Worm (Caenorhabditis elegans) whole organism, L4 larva: ENCODE data around the gene K08H10.10.
A peak's percentile ranks its signal among the peaks of the same experiment; 100 is the strongest.

Source experiments
- F26F4.8 ChIP-seq: fragments of 200-800 bp; sonication (Bioruptor generic); conservative IDR thresholded peaks from 2 replicates; pipeline ENCODE4 v1.3.6; 2022; ENCODE audit warnings: missing genetic modification characterization, missing compliant biosample characterization
- Y48G9A.11 ChIP-seq: fragments of 200-800 bp; sonication (Bioruptor generic); IDR thresholded peaks from 2 replicates; pipeline ENCODE4 v1.3.6; 2022; ENCODE audit warnings: missing genetic modification reagents, missing genetic modification characterization, missing compliant biosample characterization
- aha-1 ChIP-seq: fragments of 150-350 bp; peaks from one replicate; lab custom pipeline; 2014; ENCODE audit warnings: missing biosample characterization, missing genetic modification characterization
- aly-2 ChIP-seq: sonication (generic microtip); optimal IDR thresholded peaks from 2 replicates; lab custom pipeline; 2018; ENCODE audit warnings: missing biosample characterization, missing genetic modification characterization
- attf-4 ChIP-seq: sonication (generic microtip); optimal IDR thresholded peaks from 3 replicates; lab custom pipeline; 2017; ENCODE audit warnings: missing biosample characterization, missing genetic modification characterization
- ces-1 ChIP-seq: fragments of 150-350 bp; sonication (generic microtip); optimal IDR thresholded peaks from 4 replicates; lab custom pipeline; 2014; ENCODE audit warnings: missing biosample characterization, missing genetic modification reagents, missing genetic modification characterization
- daf-16 ChIP-seq, 3 experiments: sonication (generic microtip); optimal IDR thresholded peaks; 2 replicates each; lab custom pipeline; 2016 to 2017; ENCODE audit warnings: missing genetic modification characterization in 3 of 3, missing genetic modification reagents in 3 of 3, mild to moderate bottlenecking in 2 of 3, missing compliant biosample characterization in 2 of 3, missing biosample characterization in 1 of 3, moderate library complexity in 1 of 3
- duxl-1 ChIP-seq: sonication (generic microtip); optimal IDR thresholded peaks from 2 replicates; lab custom pipeline; 2016; ENCODE audit warnings: mild to moderate bottlenecking, missing genetic modification characterization, moderate library complexity, missing compliant biosample characterization; ENCODE audit not compliant: poor library complexity
- fos-1 ChIP-seq: fragments of 150-350 bp; optimal IDR thresholded peaks from 2 replicates; lab custom pipeline; 2014; ENCODE audit warnings: missing biosample characterization, missing genetic modification characterization
- hlh-11 ChIP-seq: fragments of 200-800 bp; sonication (Bioruptor generic); optimal IDR thresholded peaks from 2 replicates; lab custom pipeline; 2018; ENCODE audit warnings: mild to moderate bottlenecking, missing genetic modification characterization, missing compliant biosample characterization
- hmg-1.1 ChIP-seq: fragments of 200-800 bp; sonication (Bioruptor generic); IDR thresholded peaks from 2 replicates; pipeline ENCODE4 v1.3.6; 2022; ENCODE audit warnings: missing genetic modification reagents, missing genetic modification characterization, missing compliant biosample characterization
- lin-1 ChIP-seq: fragments of 200-800 bp; sonication (Bioruptor generic); IDR thresholded peaks from 2 replicates; pipeline ENCODE4 v1.3.6; 2022; ENCODE audit warnings: missing genetic modification reagents, missing genetic modification characterization, missing compliant biosample characterization
- lin-13 ChIP-seq: fragments of 150-350 bp; optimal IDR thresholded peaks from 2 replicates; lab custom pipeline; 2014; ENCODE audit warnings: missing biosample characterization, missing genetic modification reagents, missing genetic modification characterization
- lin-39 ChIP-seq: fragments of 150-350 bp; optimal IDR thresholded peaks from 2 replicates; lab custom pipeline; 2014; ENCODE audit warnings: missing biosample characterization, missing genetic modification reagents, missing genetic modification characterization
- lir-3 ChIP-seq: sonication (generic microtip); optimal IDR thresholded peaks from 2 replicates; lab custom pipeline; 2016; ENCODE audit warnings: mild to moderate bottlenecking, missing genetic modification characterization, missing compliant biosample characterization
- lsy-2 ChIP-seq, 2 experiments: fragments of 150-350 bp in 1 of 2; sonication (generic microtip) in 1 of 2; optimal IDR thresholded peaks; 2 replicates each; lab custom pipeline; 2014 to 2017; ENCODE audit warnings: missing biosample characterization in 2 of 2, missing genetic modification characterization in 2 of 2
- mdl-1 ChIP-seq, 2 experiments: fragments of 150-350 bp in 1 of 2; sonication (generic microtip) in 1 of 2; optimal IDR thresholded peaks; 2 replicates each; lab custom pipeline; 2014 to 2017; ENCODE audit warnings: missing biosample characterization in 2 of 2, missing genetic modification characterization in 2 of 2
- mxl-3 ChIP-seq: fragments of 200-800 bp; sonication (Bioruptor generic); optimal IDR thresholded peaks from 2 replicates; lab custom pipeline; 2018; ENCODE audit warnings: mild to moderate bottlenecking, missing genetic modification characterization, missing compliant biosample characterization
- nhr-10 ChIP-seq: fragments of 150-350 bp; optimal IDR thresholded peaks from 2 replicates; lab custom pipeline; 2014; ENCODE audit warnings: missing biosample characterization, missing genetic modification characterization
- nhr-102 ChIP-seq: sonication (generic microtip); optimal IDR thresholded peaks from 2 replicates; lab custom pipeline; 2016; ENCODE audit warnings: mild to moderate bottlenecking, missing genetic modification characterization, moderate library complexity, missing compliant biosample characterization
- nhr-11 ChIP-seq: fragments of 150-350 bp; optimal IDR thresholded peaks from 2 replicates; lab custom pipeline; 2014; ENCODE audit warnings: missing biosample characterization, missing genetic modification characterization
- nhr-111 ChIP-seq: fragments of 200-800 bp; sonication (Bioruptor generic); optimal IDR thresholded peaks from 2 replicates; lab custom pipeline; 2018; ENCODE audit warnings: mild to moderate bottlenecking, missing genetic modification characterization, missing compliant biosample characterization
- nhr-237 ChIP-seq: sonication (generic microtip); optimal IDR thresholded peaks from 2 replicates; lab custom pipeline; 2017; ENCODE audit warnings: missing biosample characterization, missing genetic modification characterization
- nhr-28 ChIP-seq: fragments of 150-350 bp; optimal IDR thresholded peaks from 2 replicates; lab custom pipeline; 2014; ENCODE audit warnings: missing biosample characterization, missing genetic modification characterization
- nhr-6 ChIP-seq: fragments of 150-350 bp; optimal IDR thresholded peaks from 2 replicates; lab custom pipeline; 2014; ENCODE audit warnings: missing biosample characterization, missing genetic modification characterization
- nhr-77 ChIP-seq: fragments of 150-350 bp; optimal IDR thresholded peaks from 2 replicates; lab custom pipeline; 2014; ENCODE audit warnings: missing biosample characterization, missing genetic modification characterization
- saeg-2 ChIP-seq: fragments of 200-800 bp; sonication (Bioruptor generic); IDR thresholded peaks from 2 replicates; pipeline ENCODE4 v1.3.6; 2022; ENCODE audit warnings: missing genetic modification reagents, missing genetic modification characterization, missing compliant biosample characterization
- unc-62 ChIP-seq, 3 experiments: fragments of 150-350 bp in 1 of 3; sonication (generic microtip); optimal IDR thresholded peaks in 2 of 3; peaks in 1 of 3; 1 replicate in 1 of 3; 2 replicates in 2 of 3; lab custom pipeline; 2014 to 2017; ENCODE audit warnings: missing biosample characterization in 3 of 3, missing genetic modification characterization in 3 of 3, missing genetic modification reagents in 3 of 3, missing genotype in 1 of 3
- zfp-2 ChIP-seq: sonication (generic microtip); optimal IDR thresholded peaks from 2 replicates; lab custom pipeline; 2016; ENCODE audit warnings: mild to moderate bottlenecking, missing genetic modification characterization, missing compliant biosample characterization
- zfp-3 ChIP-seq: fragments of 200-800 bp; sonication (Bioruptor generic); conservative IDR thresholded peaks from 2 replicates; pipeline ENCODE4 v1.3.6; 2022; ENCODE audit warnings: missing genetic modification reagents, missing genetic modification characterization, missing compliant biosample characterization

The K08H10.10 gene

DNA sequence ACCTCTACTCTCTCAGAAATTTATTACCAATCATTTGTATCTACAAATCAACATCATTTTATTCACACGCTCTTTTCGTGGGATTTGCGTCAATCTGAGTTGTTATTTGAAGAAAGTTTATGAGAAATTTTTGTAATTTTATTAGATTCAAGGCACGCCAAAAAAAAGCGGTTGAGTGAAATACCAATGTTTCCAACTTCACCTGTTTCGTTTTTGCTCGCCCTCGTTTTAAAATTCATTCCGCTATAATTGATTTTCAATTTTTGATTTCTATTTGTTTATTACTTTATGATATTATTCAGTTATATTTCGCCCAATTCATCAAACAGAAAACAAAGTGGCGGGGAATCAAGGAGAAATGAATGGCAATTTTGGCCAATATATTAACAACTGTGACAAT is at the start of gene K08H10.10:
Gene K08H10.10, plus strand, starts transcription at position 301 of the 400 bp plus-strand sequence.
- TF ChIP-seq fos-1 (tag; lab: Kevin White, UChicago) (no peak), zfp-2 (tag; lab: Kevin White, UChicago) (no peak), zfp-3 (GFP tag; lab: Robert Waterston, UW) (no peak)

DNA sequence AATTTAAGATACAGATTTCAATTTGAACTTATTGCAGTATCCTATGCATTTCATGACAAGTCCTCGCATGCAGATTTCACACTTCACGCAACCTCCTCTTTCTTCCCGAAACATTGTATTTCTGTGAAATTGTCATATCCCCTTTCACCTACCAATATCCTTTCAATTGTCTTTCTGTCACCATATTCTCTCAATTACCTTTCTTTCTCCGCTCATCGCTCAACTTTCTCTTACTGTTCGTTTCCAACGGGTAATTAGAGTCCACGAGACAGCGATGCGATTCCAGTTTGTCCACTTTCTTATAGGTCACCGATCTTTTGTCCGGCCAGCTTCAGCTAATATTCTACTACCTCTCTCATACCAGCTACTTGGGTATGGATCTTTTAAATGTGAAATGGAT is 48.5 kb upstream of the K08H10.10 start, which contains the start of gene mam-5:
Gene mam-5, plus strand, starts transcription at position 304 of the 400 bp plus-strand sequence.
- TF ChIP-seq nhr-111 (no peak), lir-3 (tag; lab: Kevin White, UChicago) (no peak), aha-1 (tag; lab: Kevin White, UChicago) (peak; percentile 74)

DNA sequence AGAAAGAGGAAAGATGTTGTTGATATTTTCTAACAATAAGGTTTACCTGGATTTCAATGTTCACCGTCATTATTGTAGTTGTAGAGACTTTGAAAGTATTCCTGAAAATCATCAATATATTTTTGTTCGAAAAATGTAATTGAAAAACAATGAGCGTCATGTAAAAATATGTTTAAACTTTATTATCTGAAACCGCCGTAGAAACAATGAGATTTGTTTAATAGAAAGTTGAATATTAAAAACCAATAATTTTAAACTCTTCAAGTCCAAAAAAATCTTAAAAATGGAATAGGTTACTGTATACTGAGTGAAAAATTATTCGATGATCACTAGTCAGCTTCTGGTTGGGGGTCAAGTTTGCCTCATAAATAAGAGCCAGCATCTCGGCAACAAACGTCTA is 42.6 kb upstream of the K08H10.10 start, which contains the start of gene anmt-3:
Gene anmt-3, minus strand, starts transcription at position 101 of the 400 bp plus-strand sequence.
- no peak for TF ChIP-seq duxl-1
- no peak for TF ChIP-seq nhr-10 (tag; lab: Kevin White, UChicago)
- no peak for TF ChIP-seq mdl-1 (tag; optimal IDR thresholded peaks at IDR 0.05; lab: Kevin White, UChicago)
- no peak for TF ChIP-seq nhr-28 (tag; lab: Kevin White, UChicago)
- TF ChIP-seq lin-39 (tag; lab: Kevin White, UChicago) = no peak
- no peak for TF ChIP-seq F26F4.8 (GFP tag; lab: Robert Waterston, UW)
- no peak for TF ChIP-seq nhr-102 (tag; lab: Kevin White, UChicago)
- no peak for TF ChIP-seq nhr-6 (tag; lab: Kevin White, UChicago)
- TF ChIP-seq ces-1 (GFP tag; lab: Kevin White, UChicago) = no peak
- no peak for TF ChIP-seq nhr-237 (tag; lab: Kevin White, UChicago)

DNA sequence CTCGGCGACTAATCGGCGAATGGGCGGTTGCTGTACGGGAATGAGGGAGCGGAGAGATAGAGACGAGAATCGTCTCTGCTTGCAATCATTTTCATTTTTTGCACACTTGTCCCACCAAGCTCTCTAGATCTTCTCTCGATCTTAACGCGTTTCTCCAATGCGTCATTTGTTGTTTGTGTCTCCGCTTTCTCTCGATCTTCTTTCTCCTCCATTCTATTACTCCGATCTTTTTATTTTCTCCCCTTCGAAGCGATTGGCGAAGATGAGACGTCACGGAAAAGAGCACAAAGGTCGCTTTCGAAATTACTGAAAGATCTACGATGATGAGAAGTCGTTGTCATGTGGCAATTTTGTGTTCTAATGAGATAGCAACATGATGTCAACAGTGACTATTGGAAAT is 42.2 kb upstream of the K08H10.10 start:
- TF ChIP-seq aha-1 (tag; lab: Kevin White, UChicago) (peak; percentile 21), lsy-2 (tag; optimal IDR thresholded peaks at IDR 0.05; lab: Kevin White, UChicago) (no peak), saeg-2 (GFP tag; lab: Robert Waterston, UW) (no peak), unc-62 (GFP tag; optimal IDR thresholded peaks at IDR 0.05 in 1 of 2; lab: Kevin White, UChicago) (peak in 1 of 2 experiments; percentile 76), unc-62 (tag; optimal IDR thresholded peaks at IDR 0.05; lab: Kevin White, UChicago) (no peak), hlh-11 (tag; lab: Kevin White, UChicago) (peak; percentile 58), nhr-11 (tag; lab: Kevin White, UChicago) (peak; percentile 56), daf-16 (GFP tag; optimal IDR thresholded peaks at IDR 0.05; lab: Kevin White, UChicago) (peak in 1 of 2 experiments; percentile 83), daf-16 (tag; optimal IDR thresholded peaks at IDR 0.05; lab: Kevin White, UChicago) (no peak), lin-1 (GFP tag; lab: Robert Waterston, UW) (no peak), attf-4 (tag; lab: Kevin White, UChicago) (no peak)

DNA sequence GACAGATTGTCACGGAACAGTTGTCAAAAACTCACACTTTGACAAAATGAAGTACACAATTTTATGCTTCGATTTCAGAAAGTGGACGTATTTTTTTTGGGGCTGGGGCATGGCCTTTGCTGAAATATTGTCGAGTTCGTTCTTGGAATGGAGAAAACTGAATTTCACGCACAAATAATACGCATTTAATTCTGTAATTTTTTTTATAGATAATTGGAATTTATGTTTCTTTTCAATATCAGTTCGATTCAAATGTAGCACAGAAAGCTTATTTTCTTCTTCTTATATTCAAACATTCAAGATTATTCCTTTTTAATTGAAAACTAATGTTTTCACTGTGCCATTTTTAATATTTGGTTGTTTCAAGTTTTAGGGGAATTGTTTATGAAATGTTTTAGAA is 40.5 kb upstream of the K08H10.10 start, which contains the start of gene T07C12.10:
Gene T07C12.10, minus strand, starts transcription at position 101 of the 400 bp plus-strand sequence.
- no peak for TF ChIP-seq Y48G9A.11 (GFP tag; lab: Robert Waterston, UW)
- TF ChIP-seq mxl-3 (GFP tag; lab: Kevin White, UChicago) = no peak
- TF ChIP-seq nhr-77 = no peak
- no peak for TF ChIP-seq hmg-1.1 (GFP tag; lab: Robert Waterston, UW)
- no peak for TF ChIP-seq lin-13 (GFP tag; lab: Kevin White, UChicago)

DNA sequence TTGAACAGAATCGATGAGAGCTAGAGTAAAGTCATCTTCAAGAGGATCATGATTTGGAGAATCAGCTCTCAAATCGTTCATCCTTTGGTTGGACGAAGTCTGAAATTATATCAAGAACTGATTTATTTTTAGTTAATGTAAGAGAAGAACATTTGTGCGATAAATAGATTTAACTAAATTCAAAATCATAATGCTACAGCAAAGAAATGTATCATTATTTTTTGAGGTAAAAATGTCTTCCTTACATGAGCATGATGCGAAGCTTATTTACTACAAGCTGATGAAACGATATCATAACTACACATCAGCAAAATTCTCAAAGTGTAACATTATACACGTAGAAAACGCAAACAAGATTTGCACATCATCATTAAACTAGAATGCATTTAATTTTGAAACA is 38.5 kb upstream of the K08H10.10 start, which contains the start of gene madf-4:
Gene madf-4, minus strand, starts transcription at position 101 of the 400 bp plus-strand sequence.
- TF ChIP-seq aly-2 (tag; lab: Kevin White, UChicago) = no peak
